Fruit fly (Drosophila melanogaster) whole organism, embryonic: ENCODE data around the gene CG9107.

Experiments
- Ada2b ChIP-seq: fragments of 200-800 bp; sonication (Bioruptor generic); IDR thresholded peaks from 2 replicates; pipeline ENCODE4 v1.3.6; 2022; ENCODE audit warnings: missing biosample characterization, missing genetic modification characterization
- CG10209 ChIP-seq: fragments of 200-800 bp; sonication (Bioruptor generic); optimal IDR thresholded peaks from 3 replicates; lab custom pipeline; 2017; ENCODE audit warnings: missing biosample characterization, mild to moderate bottlenecking, missing genetic modification characterization, missing genetic modification reagents
- CG10431 ChIP-seq: fragments of 200-800 bp; sonication (Bioruptor generic); optimal IDR thresholded peaks from 3 replicates; lab custom pipeline; 2018; ENCODE audit warnings: missing biosample characterization, mild to moderate bottlenecking, missing genetic modification characterization
- CG12391 ChIP-seq: fragments of 200-800 bp; sonication (Bioruptor generic); optimal IDR thresholded peaks from 3 replicates; lab custom pipeline; 2018; ENCODE audit warnings: missing biosample characterization, mild to moderate bottlenecking, missing genetic modification characterization, moderate library complexity
- CG12942 ChIP-seq: fragments of 200-800 bp; sonication (Bioruptor generic); optimal IDR thresholded peaks from 3 replicates; lab custom pipeline; 2016; ENCODE audit warnings: missing biosample characterization, missing genetic modification characterization
- CG13624 ChIP-seq: fragments of 200-800 bp; sonication (Bioruptor generic); optimal IDR thresholded peaks from 2 replicates; lab custom pipeline; 2016; ENCODE audit warnings: missing biosample characterization, missing genetic modification characterization
- CG14050 ChIP-seq: fragments of 200-800 bp; sonication (Bioruptor generic); IDR thresholded peaks from 3 replicates; pipeline ENCODE4 v1.3.6; 2022; ENCODE audit warnings: missing biosample characterization, missing genetic modification characterization
- CG33557 ChIP-seq: fragments of 200-800 bp; sonication (Bioruptor generic); optimal IDR thresholded peaks from 2 replicates; lab custom pipeline; 2019; ENCODE audit warnings: missing biosample characterization, mild to moderate bottlenecking, missing genetic modification characterization, moderate library complexity
- CG34224 ChIP-seq: fragments of 200-800 bp; sonication (Bioruptor generic); IDR thresholded peaks from 3 replicates; pipeline ENCODE4 v1.3.6; 2022; ENCODE audit warnings: missing biosample characterization, missing genetic modification characterization; ENCODE audit not compliant: partially characterized antibody
- CG5180 ChIP-seq: fragments of 200-800 bp; sonication (Bioruptor generic); optimal IDR thresholded peaks from 3 replicates; lab custom pipeline; 2017; ENCODE audit warnings: missing biosample characterization, missing genetic modification characterization, mild to moderate bottlenecking, moderate library complexity, missing genetic modification reagents
- CG6765 ChIP-seq: fragments of 200-800 bp; sonication (Bioruptor generic); optimal IDR thresholded peaks from 3 replicates; lab custom pipeline; 2017; ENCODE audit warnings: missing biosample characterization, mild to moderate bottlenecking, missing genetic modification characterization
- CG6813 ChIP-seq: fragments of 200-800 bp; sonication (Bioruptor generic); optimal IDR thresholded peaks from 2 replicates; lab custom pipeline; 2017; ENCODE audit warnings: missing biosample characterization, missing genetic modification characterization, mild to moderate bottlenecking, moderate library complexity, missing genetic modification reagents
- CG7357 ChIP-seq: fragments of 200-800 bp; sonication (Bioruptor generic); IDR thresholded peaks from 3 replicates; pipeline ENCODE4 v1.3.6; 2022; ENCODE audit warnings: missing biosample characterization, missing genetic modification characterization
- CG7987 ChIP-seq: fragments of 200-800 bp; sonication (Bioruptor generic); optimal IDR thresholded peaks from 2 replicates; lab custom pipeline; 2018; ENCODE audit warnings: missing biosample characterization, mild to moderate bottlenecking, missing genetic modification characterization, moderate library complexity
- CG8478 ChIP-seq: fragments of >200 bp; optimal IDR thresholded peaks from 2 replicates; lab custom pipeline; 2018
- CkIIα-i1 ChIP-seq: fragments of 200-800 bp; sonication (Bioruptor generic); IDR thresholded peaks from 2 replicates; pipeline ENCODE4 v1.3.6; 2022; ENCODE audit warnings: missing biosample characterization, missing genetic modification characterization
- CoRest ChIP-seq: fragments of 200-800 bp; sonication (Bioruptor generic); optimal IDR thresholded peaks from 3 replicates; lab custom pipeline; 2018; ENCODE audit warnings: missing biosample characterization, mild to moderate bottlenecking, missing genetic modification characterization, moderate library complexity
- CrebB ChIP-seq: fragments of 200-800 bp; sonication (Bioruptor generic); optimal IDR thresholded peaks from 3 replicates; lab custom pipeline; 2018; ENCODE audit warnings: missing biosample characterization, mild to moderate bottlenecking, missing genetic modification characterization
- Doc3 ChIP-seq: fragments of 200-800 bp; sonication (Bioruptor generic); IDR thresholded peaks from 3 replicates; pipeline ENCODE4 v1.3.6; 2022; ENCODE audit warnings: missing biosample characterization, missing genetic modification characterization; ENCODE audit not compliant: partially characterized antibody
- Gug ChIP-seq: fragments of 200-800 bp; sonication (Bioruptor generic); IDR thresholded peaks from 4 replicates; pipeline ENCODE4 v1.3.6; 2022; ENCODE audit warnings: missing biosample characterization, missing genetic modification characterization
- HmgZ ChIP-seq: fragments of 200-800 bp; sonication (Bioruptor generic); optimal IDR thresholded peaks from 2 replicates; lab custom pipeline; 2018; ENCODE audit warnings: missing biosample characterization, mild to moderate bottlenecking, missing genetic modification characterization
- Lhr ChIP-seq: fragments of 200-800 bp; sonication (Bioruptor generic); optimal IDR thresholded peaks from 3 replicates; lab custom pipeline; 2017; ENCODE audit warnings: mild to moderate bottlenecking, missing biosample characterization, missing genetic modification reagents, missing genetic modification characterization
- Lpt ChIP-seq: fragments of >200 bp; optimal IDR thresholded peaks from 2 replicates; lab custom pipeline; 2018; ENCODE audit warnings: missing biosample characterization, missing genetic modification characterization
- MESR4 ChIP-seq: fragments of 200-800 bp; sonication (Bioruptor generic); optimal IDR thresholded peaks from 2 replicates; lab custom pipeline; 2018; ENCODE audit warnings: missing biosample characterization, mild to moderate bottlenecking, missing genetic modification characterization, moderate library complexity
- MTF-1 ChIP-seq: fragments of 200-800 bp; sonication (Bioruptor generic); optimal IDR thresholded peaks from 2 replicates; lab custom pipeline; 2018; ENCODE audit warnings: missing biosample characterization, mild to moderate bottlenecking, missing genetic modification characterization, borderline replicate concordance
- Meics ChIP-seq: fragments of 200-800 bp; sonication (Bioruptor generic); optimal IDR thresholded peaks from 2 replicates; lab custom pipeline; 2017; ENCODE audit warnings: missing biosample characterization, mild to moderate bottlenecking, missing genetic modification characterization
- Sox100B ChIP-seq: fragments of 200-800 bp; sonication (Bioruptor generic); optimal IDR thresholded peaks from 3 replicates; lab custom pipeline; 2018; ENCODE audit warnings: missing biosample characterization, mild to moderate bottlenecking, missing genetic modification characterization
- Trl ChIP-seq, 3 experiments: fragments of >200 bp in 2 of 3; fragments of 200-800 bp in 1 of 3; sonication (Bioruptor generic) in 1 of 3; optimal IDR thresholded peaks; 2 replicates in 1 of 3; 3 replicates in 2 of 3; lab custom pipeline; 2016 to 2017; ENCODE audit warnings: missing biosample characterization in 1 of 3, missing genetic modification characterization in 1 of 3
- Xrp1 ChIP-seq: fragments of 200-800 bp; sonication (Bioruptor generic); IDR thresholded peaks from 2 replicates; pipeline ENCODE4 v1.3.6; 2022; ENCODE audit warnings: missing biosample characterization, missing genetic modification characterization
- YL-1 ChIP-seq: fragments of 200-800 bp; sonication (Bioruptor generic); optimal IDR thresholded peaks from 3 replicates; lab custom pipeline; 2017; ENCODE audit warnings: missing biosample characterization, mild to moderate bottlenecking, missing genetic modification characterization
- ap ChIP-seq: fragments of 200-800 bp; sonication (Bioruptor generic); IDR thresholded peaks from 2 replicates; pipeline ENCODE4 v1.3.6; 2022; ENCODE audit warnings: missing biosample characterization, missing genetic modification characterization
- bigmax ChIP-seq: fragments of 200-800 bp; sonication (Bioruptor generic); optimal IDR thresholded peaks from 2 replicates; lab custom pipeline; 2018; ENCODE audit warnings: missing biosample characterization, mild to moderate bottlenecking, missing genetic modification characterization
- chn ChIP-seq: fragments of 200-800 bp; sonication (Bioruptor generic); optimal IDR thresholded peaks from 2 replicates; lab custom pipeline; 2016; ENCODE audit warnings: missing biosample characterization, missing genetic modification characterization
- crc ChIP-seq: fragments of 200-800 bp; sonication (Bioruptor generic); optimal IDR thresholded peaks from 2 replicates; lab custom pipeline; 2016; ENCODE audit warnings: missing biosample characterization, missing genetic modification characterization
- dati ChIP-seq: fragments of 200-800 bp; sonication (Bioruptor generic); IDR thresholded peaks from 2 replicates; pipeline ENCODE4 v1.3.6; 2022; ENCODE audit warnings: missing biosample characterization, missing genetic modification characterization
- dimm ChIP-seq: fragments of 200-800 bp; sonication (Bioruptor generic); IDR thresholded peaks from 2 replicates; pipeline ENCODE4 v1.3.6; 2022; ENCODE audit warnings: missing biosample characterization, missing genetic modification characterization
- dmrt11E ChIP-seq: fragments of 200-800 bp; sonication (Bioruptor generic); optimal IDR thresholded peaks from 3 replicates; lab custom pipeline; 2018; ENCODE audit warnings: missing biosample characterization, mild to moderate bottlenecking, missing genetic modification characterization, moderate library complexity
- ind ChIP-seq: fragments of 200-800 bp; sonication (Bioruptor generic); optimal IDR thresholded peaks from 3 replicates; lab custom pipeline; 2016; ENCODE audit warnings: missing biosample characterization, missing genetic modification characterization
- jigr1 ChIP-seq: fragments of 200-800 bp; sonication (Bioruptor generic); IDR thresholded peaks from 3 replicates; pipeline ENCODE4 v1.3.6; 2022; ENCODE audit warnings: missing biosample characterization, missing genetic modification characterization
- oc ChIP-seq: fragments of 200-800 bp; sonication (Bioruptor generic); optimal IDR thresholded peaks from 2 replicates; lab custom pipeline; 2018; ENCODE audit warnings: missing biosample characterization, mild to moderate bottlenecking, missing genetic modification characterization, moderate library complexity
- pan ChIP-seq, 4 experiments: fragments of >200 bp in 3 of 4; fragments of 200-800 bp in 1 of 4; sonication (Bioruptor generic) in 1 of 4; optimal IDR thresholded peaks in 3 of 4; IDR thresholded peaks in 1 of 4; 2 replicates each; pipeline versions ENCODE4 v1.3.6 to Lab custom; 2017 to 2022; ENCODE audit warnings: missing biosample characterization in 2 of 4, missing genetic modification characterization in 2 of 4, mixed read lengths in 1 of 4
- peb ChIP-seq: fragments of 200-800 bp; sonication (Bioruptor generic); IDR thresholded peaks from 2 replicates; pipeline ENCODE4 v1.3.6; 2022; ENCODE audit warnings: missing biosample characterization, missing genetic modification characterization
- psq ChIP-seq: fragments of 200-800 bp; sonication (Bioruptor generic); optimal IDR thresholded peaks from 2 replicates; lab custom pipeline; 2017; ENCODE audit warnings: missing biosample characterization, missing genetic modification characterization
- pzg ChIP-seq: fragments of 200-800 bp; sonication (Bioruptor generic); optimal IDR thresholded peaks from 3 replicates; lab custom pipeline; 2018; ENCODE audit warnings: missing biosample characterization, mild to moderate bottlenecking, missing genetic modification characterization, moderate library complexity
- sens ChIP-seq: fragments of 200-800 bp; sonication (Bioruptor generic); peaks from one replicate; lab custom pipeline; 2016; ENCODE audit warnings: missing biosample characterization, missing genetic modification characterization
- sqz ChIP-seq: fragments of 200-800 bp; sonication (Bioruptor generic); optimal IDR thresholded peaks from 3 replicates; lab custom pipeline; 2018; ENCODE audit warnings: missing biosample characterization, mild to moderate bottlenecking, missing genetic modification characterization
- tgo ChIP-seq: fragments of 200-800 bp; sonication (Bioruptor generic); IDR thresholded peaks from 3 replicates; pipeline ENCODE4 v1.3.6; 2022; ENCODE audit warnings: missing biosample characterization, missing genetic modification characterization
- trem ChIP-seq: fragments of 200-800 bp; optimal IDR thresholded peaks from 3 replicates; lab custom pipeline; 2019; ENCODE audit warnings: missing biosample characterization, mild to moderate bottlenecking, missing genetic modification characterization, moderate library complexity
- unc-4 ChIP-seq: fragments of 200-800 bp; sonication (Bioruptor generic); IDR thresholded peaks from 2 replicates; pipeline ENCODE4 v1.3.6; 2022; ENCODE audit warnings: missing biosample characterization, missing genetic modification characterization; ENCODE audit not compliant: partially characterized antibody
- wdn ChIP-seq: fragments of 200-800 bp; sonication (Bioruptor generic); IDR thresholded peaks from 2 replicates; pipeline ENCODE4 v1.3.6; 2022; ENCODE audit warnings: missing biosample characterization, missing genetic modification characterization

The CG9107 gene

DNA sequence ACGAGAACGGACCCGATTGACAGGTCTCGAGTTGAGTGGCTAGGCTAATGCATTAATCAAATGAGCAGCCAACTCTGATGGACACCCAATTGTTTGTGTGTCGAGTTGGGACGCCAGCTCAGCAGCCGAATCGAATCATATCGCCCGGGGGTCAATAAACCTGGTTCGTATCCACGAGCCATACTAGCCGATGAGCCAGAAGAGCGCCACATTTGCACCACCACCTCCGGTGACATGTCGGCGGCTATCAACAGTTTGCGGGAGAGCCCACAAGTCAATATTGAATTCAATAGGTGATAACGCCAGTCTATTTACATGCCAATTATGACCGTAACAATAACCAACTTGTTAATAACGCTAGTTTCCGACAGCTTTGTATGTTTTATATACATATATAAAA lies 50.2 kb downstream of the CG9107 start (continued):
- peak; percentile 60 for TF ChIP-seq Meics (GFP tag; lab: Kevin White, UChicago)
- peak; percentile 78 for TF ChIP-seq CrebB
- TF ChIP-seq Doc3 (GFP tag; lab: Robert Waterston, UW): no peak
- no peak for TF ChIP-seq jigr1 (GFP tag; lab: Robert Waterston, UW)
- TF ChIP-seq Ada2b (GFP tag; lab: Robert Waterston, UW): 0 out of 2 replicates have a peak, but pooled peaks have one; percentile 25
- no peak for TF ChIP-seq chn
- peak; percentile 28 for TF ChIP-seq CG12942 (GFP tag; lab: Kevin White, UChicago)
- TF ChIP-seq CG7987 (GFP tag; lab: Kevin White, UChicago): peak; percentile 89
- no peak for TF ChIP-seq Gug
- no peak for TF ChIP-seq Lpt
- peak; percentile 36 for TF ChIP-seq YL-1 (GFP tag; lab: Kevin White, UChicago)
- no peak for TF ChIP-seq trem (tag; lab: Kevin White, UChicago)
- TF ChIP-seq MESR4 (GFP tag; lab: Kevin White, UChicago): peak; percentile 6
- peak; percentile 62 for TF ChIP-seq CG5180 (GFP tag; lab: Kevin White, UChicago)
- no peak for TF ChIP-seq CkIIα-i1 (GFP tag; lab: Robert Waterston, UW)
- no peak for TF ChIP-seq oc
- peak; percentile 23 for TF ChIP-seq Lhr (GFP tag; lab: Kevin White, UChicago)
- TF ChIP-seq wdn (GFP tag; lab: Robert Waterston, UW): peak; percentile 49; the same call in 1 of the 2 replicates
- no peak for TF ChIP-seq sens (GFP tag; lab: Kevin White, UChicago)
- TF ChIP-seq CG14050: peak; percentile 41; the same call in 1 of the 3 replicates
- peak; percentile 40 for TF ChIP-seq CG10431 (GFP tag; lab: Kevin White, UChicago)
- TF ChIP-seq ind (GFP tag; lab: Kevin White, UChicago): no peak
- peak; percentile 33 for TF ChIP-seq dmrt11E (tag; lab: Kevin White, UChicago)
- no peak for TF ChIP-seq pan (optimal IDR thresholded peaks at IDR 0.05; lab: Kevin White, UChicago)
- TF ChIP-seq pan (GFP tag; optimal IDR thresholded peaks at IDR 0.05 in 1 of 2, IDR thresholded peaks at IDR 0.05 in 1 of 2): peak in 1 of 2 experiments; percentile 57
- no peak for TF ChIP-seq CG7357 (GFP tag; lab: Robert Waterston, UW)
- TF ChIP-seq pzg (GFP tag; lab: Kevin White, UChicago): no peak
- peak; percentile 56 for TF ChIP-seq HmgZ (tag; lab: Kevin White, UChicago)
- TF ChIP-seq CG8478 (lab: Kevin White, UChicago): no peak
- TF ChIP-seq CG13624: no peak
- TF ChIP-seq Xrp1 (GFP tag; lab: Robert Waterston, UW): peak; percentile 64; the same call in 1 of the 2 replicates
- TF ChIP-seq CG6765 (GFP tag; lab: Kevin White, UChicago): peak; percentile 80
- no peak for TF ChIP-seq unc-4 (GFP tag; lab: Robert Waterston, UW)
- peak; percentile 73 for TF ChIP-seq CG6813 (GFP tag; lab: Kevin White, UChicago)
- peak; percentile 17 for TF ChIP-seq sqz (GFP tag; lab: Kevin White, UChicago)
- TF ChIP-seq dati (GFP tag; lab: Robert Waterston, UW): no peak
- TF ChIP-seq tgo: no peak
- TF ChIP-seq psq (GFP tag; lab: Kevin White, UChicago): no peak
- TF ChIP-seq Trl (optimal IDR thresholded peaks at IDR 0.05; lab: Kevin White, UChicago): no peak
- TF ChIP-seq Trl (GFP tag; optimal IDR thresholded peaks at IDR 0.05; lab: Kevin White, UChicago): no peak
- TF ChIP-seq MTF-1 (GFP tag; lab: Kevin White, UChicago): peak; percentile 87
- peak; percentile 76 for TF ChIP-seq Sox100B (GFP tag; lab: Kevin White, UChicago)
- TF ChIP-seq crc (GFP tag; lab: Kevin White, UChicago): no peak
- no peak for TF ChIP-seq peb (GFP tag; lab: Robert Waterston, UW)
- TF ChIP-seq CoRest (tag; lab: Kevin White, UChicago): peak; percentile 34
- TF ChIP-seq CG34224 (GFP tag; lab: Robert Waterston, UW): no peak
- 0 out of 2 replicates have a peak, but pooled peaks have one; percentile 26 for TF ChIP-seq ap (GFP tag; lab: Robert Waterston, UW)
- peak; percentile 61 for TF ChIP-seq CG33557
- no peak for TF ChIP-seq dimm (GFP tag; lab: Robert Waterston, UW)
- peak; percentile 11 for TF ChIP-seq bigmax
- peak; percentile 74 for TF ChIP-seq CG10209
- TF ChIP-seq CG12391: peak; percentile 26
